Worm (Caenorhabditis elegans): ENCODE data around the gene vps-2.
"Not testable (repeated sequence)": the region's sequence is repeated elsewhere in the genome, so short reads cannot be mapped to it uniquely, and the experiment has no call there.

DNA sequence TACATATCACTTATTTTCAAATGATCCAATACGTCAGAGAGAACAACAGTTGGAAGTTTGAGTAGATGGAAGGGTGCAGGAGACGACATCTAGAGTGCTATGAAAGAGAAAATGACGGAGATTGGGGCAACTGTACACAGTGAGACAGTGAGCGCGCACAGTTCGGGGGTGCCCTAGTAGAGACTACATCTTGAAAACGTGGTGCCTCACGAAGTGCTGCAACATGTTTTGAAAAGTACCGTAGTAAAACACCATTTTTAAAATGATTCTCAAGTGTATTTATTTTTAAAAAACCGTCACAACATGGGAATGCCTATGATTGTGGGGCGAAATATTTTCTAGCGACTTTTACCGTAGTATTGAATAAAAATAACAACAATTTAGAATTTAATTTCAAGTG lies 14.3 kb downstream of the vps-2 start, which contains the start of gene Y46G5A.39:
- TF ChIP-seq nhr-21 (tag; optimal IDR thresholded peaks at IDR 0.05); nhr-6 (tag; optimal IDR thresholded peaks at IDR 0.05); blmp-1 (tag; optimal IDR thresholded peaks at IDR 0.05; ENCODE audit: insufficient read depth); sem-4 (tag; optimal IDR thresholded peaks at IDR 0.05); lin-39 (tag; optimal IDR thresholded peaks at IDR 0.05); ceh-16 (tag; optimal IDR thresholded peaks at IDR 0.05); nhr-25 (tag; optimal IDR thresholded peaks at IDR 0.05); peb-1 (tag; optimal IDR thresholded peaks at IDR 0.05); nhr-237 (tag; optimal IDR thresholded peaks at IDR 0.05): not testable (repeated sequence)
